Fruit fly (Drosophila melanogaster): ENCODE measurements around the gene Der-1.
A peak's percentile ranks its signal among the peaks of the same experiment; 100 is the strongest.

The Der-1 gene

dm6 chr2L:1954541-1954940 is 19.2 kb upstream of the Der-1 start (continued):
- TF ChIP-seq Hmr (GFP tag; optimal IDR thresholded peaks at IDR 0.05) (no peak), tll (GFP tag; optimal IDR thresholded peaks at IDR 0.05) (peak in 1 of 2 experiments; percentile 48), trem (tag; optimal IDR thresholded peaks at IDR 0.05) (no peak), Eip74EF (GFP tag; optimal IDR thresholded peaks at IDR 0.05) (no peak)

DNA sequence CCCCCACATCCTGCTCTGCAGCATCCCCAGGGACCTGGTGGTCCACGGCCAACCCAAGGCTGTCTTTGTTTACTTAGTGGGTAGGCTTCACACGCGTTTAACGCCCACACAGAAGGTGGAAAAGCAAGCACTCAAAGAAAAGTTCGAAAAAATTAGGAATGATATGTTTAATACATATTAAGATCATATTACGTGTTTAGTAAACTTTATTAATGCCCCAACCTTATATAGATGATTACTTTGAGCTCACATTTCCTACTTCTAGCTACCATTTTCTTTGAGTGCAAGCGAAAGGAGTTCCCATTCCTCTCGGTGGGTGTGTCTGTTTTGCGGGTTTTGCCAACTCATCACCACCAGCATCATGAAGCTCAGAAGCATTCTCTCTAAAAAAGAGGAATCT is 14.3 kb upstream of the Der-1 start:
- TF ChIP-seq disco-r (GFP tag; optimal IDR thresholded peaks at IDR 0.05) = no peak
- peak; percentile 4 for TF ChIP-seq CG7556 (GFP tag; optimal IDR thresholded peaks at IDR 0.05)
- no peak for TF ChIP-seq mam (GFP tag; optimal IDR thresholded peaks at IDR 0.05)
- no peak for TF ChIP-seq CG10366 (GFP tag; IDR thresholded peaks at IDR 0.05)
- no peak for TF ChIP-seq Doc2 (GFP tag; IDR thresholded peaks at IDR 0.05)
- TF ChIP-seq unpg (GFP tag; optimal IDR thresholded peaks at IDR 0.05) = no peak
- TF ChIP-seq CG11560 (tag; IDR thresholded peaks at IDR 0.05) = no peak
- TF ChIP-seq ssp (GFP tag; IDR thresholded peaks at IDR 0.05) = no peak
- peak; percentile 31; the same call in 1 of the 2 replicates for TF ChIP-seq CG17328 (GFP tag; IDR thresholded peaks at IDR 0.05)
- peak; percentile 36; the same call in 1 of the 2 replicates for TF ChIP-seq Xrp1 (GFP tag; IDR thresholded peaks at IDR 0.05)
- TF ChIP-seq CG30403 (GFP tag; optimal IDR thresholded peaks at IDR 0.05) = no peak
- peak; percentile 16 for TF ChIP-seq CG8924 (tag; optimal IDR thresholded peaks at IDR 0.05)
- TF ChIP-seq CG12659 (GFP tag; optimal IDR thresholded peaks at IDR 0.05) = no peak
- no peak for TF ChIP-seq Usf (GFP tag; optimal IDR thresholded peaks at IDR 0.05)
- peak; percentile 42 for TF ChIP-seq lmd (GFP tag; IDR thresholded peaks at IDR 0.05)
- TF ChIP-seq CG3847 (GFP tag; IDR thresholded peaks at IDR 0.05) = no peak
- peak; percentile 38 for TF ChIP-seq sisA (GFP tag; IDR thresholded peaks at IDR 0.05)
- 0 out of 2 replicates have a peak, but pooled peaks have one; percentile 9 for TF ChIP-seq Rfx (GFP tag; IDR thresholded peaks at IDR 0.05)
- no peak for TF ChIP-seq CG6854 (GFP tag; optimal IDR thresholded peaks at IDR 0.05)
- peak; percentile 24 for TF ChIP-seq lab (GFP tag; optimal IDR thresholded peaks at IDR 0.05)
- TF ChIP-seq nom (GFP tag; optimal IDR thresholded peaks at IDR 0.05) = no peak
- 0 out of 2 replicates have a peak, but pooled peaks have one; percentile 10 for TF ChIP-seq HLH3B (GFP tag; IDR thresholded peaks at IDR 0.05)
- no peak for TF ChIP-seq CG8388 (GFP tag; optimal IDR thresholded peaks at IDR 0.05)
- TF ChIP-seq row (GFP tag; IDR thresholded peaks at IDR 0.05) = peak; percentile 63
- TF ChIP-seq tgo (GFP tag; IDR thresholded peaks at IDR 0.05) = peak; percentile 52; the same call in 1 of the 3 replicates
- TF ChIP-seq Oaz (GFP tag; IDR thresholded peaks at IDR 0.05) = peak; percentile 34; the same call in 1 of the 2 replicates
- no peak for TF ChIP-seq CG11085 (GFP tag; IDR thresholded peaks at IDR 0.05)
- TF ChIP-seq dysf (GFP tag; IDR thresholded peaks at IDR 0.05) = peak; percentile 23; the same call in 1 of the 3 replicates
- TF ChIP-seq croc (GFP tag; conservative IDR thresholded peaks at IDR 0.05) = 0 out of 3 replicates have a peak, but pooled peaks have one; percentile 22
- no peak for TF ChIP-seq CG11695 (GFP tag; IDR thresholded peaks at IDR 0.05)
- no peak for TF ChIP-seq CG9876 (GFP tag; optimal IDR thresholded peaks at IDR 0.05)
- TF ChIP-seq CG2712 (tag; optimal IDR thresholded peaks at IDR 0.05) = peak; percentile 0
- no peak for TF ChIP-seq Stat92E (GFP tag; optimal IDR thresholded peaks at IDR 0.05)
- no peak for TF ChIP-seq CG13775 (GFP tag; optimal IDR thresholded peaks at IDR 0.05)
- TF ChIP-seq CG8281 (tag; optimal IDR thresholded peaks at IDR 0.05) = no peak
- TF ChIP-seq ewg (GFP tag; optimal IDR thresholded peaks at IDR 0.05) = peak; percentile 14
- TF ChIP-seq MTF-1 (GFP tag; optimal IDR thresholded peaks at IDR 0.05; ENCODE audit: borderline replicate concordance) = no peak
- TF ChIP-seq Oli (tag; optimal IDR thresholded peaks at IDR 0.05) = peak; percentile 11
- TF ChIP-seq pho (GFP tag; optimal IDR thresholded peaks at IDR 0.05) = no peak
- 0 out of 2 replicates have a peak, but pooled peaks have one; percentile 12 for TF ChIP-seq ttk (GFP tag; IDR thresholded peaks at IDR 0.05)
- peak; percentile 55; the same call in 1 of the 2 replicates for TF ChIP-seq Ptx1 (GFP tag; IDR thresholded peaks at IDR 0.05)
- TF ChIP-seq fru (optimal IDR thresholded peaks at IDR 0.05) = no peak
- TF ChIP-seq CG17385 (GFP tag; optimal IDR thresholded peaks at IDR 0.05) = peak; percentile 10
- TF ChIP-seq slbo (GFP tag; IDR thresholded peaks at IDR 0.05) = peak; percentile 27; the same call in 1 of the 2 replicates
- TF ChIP-seq nmo (GFP tag; optimal IDR thresholded peaks at IDR 0.05) = no peak

Measured in whole organism, embryonic.